Worm (Caenorhabditis elegans): ENCODE data around the gene C49F5.13.
"Not testable (repeated sequence)": the region's sequence is repeated elsewhere in the genome, so short reads cannot be mapped to it uniquely, and the experiment has no call there.

Gene C49F5.13

ce11 chrX:11961103-11961502 lies at the start of gene C49F5.13:
Gene C49F5.13 (plus strand): TSS chrX:11961403.
- TF ChIP-seq sox-2 (GFP tag; IDR thresholded peaks at IDR 0.05); odd-2 (tag; optimal IDR thresholded peaks at IDR 0.05); npax-4 (tag; optimal IDR thresholded peaks at IDR 0.05): not testable (repeated sequence)

DNA sequence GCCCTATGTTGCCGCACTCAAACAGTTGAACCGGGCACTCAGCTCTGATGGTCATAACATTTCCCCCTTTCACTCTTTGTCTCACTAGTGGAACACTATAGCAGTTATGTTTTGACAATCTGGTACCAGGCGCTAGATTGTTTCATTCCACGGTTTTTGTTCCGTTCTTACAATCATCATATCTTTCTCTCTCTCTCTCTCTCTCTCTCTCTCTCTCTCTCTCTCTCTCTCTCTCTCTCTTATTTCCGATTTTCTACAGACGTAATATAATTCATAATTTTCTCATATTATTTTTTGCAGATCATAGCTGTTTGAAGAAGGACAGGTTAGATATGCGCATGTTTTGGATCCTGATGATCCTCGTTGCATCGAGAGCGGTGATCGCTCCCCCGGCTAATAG lies 47.4 kb upstream of the C49F5.13 start, which contains the start of gene Y62H9A.12:
Gene Y62H9A.12, plus strand, starts transcription at position 301 of the 400 bp plus-strand sequence.
- no peak for TF ChIP-seq rnt-1 (tag; optimal IDR thresholded peaks at IDR 0.05)
- no peak for TF ChIP-seq ets-4 (tag; optimal IDR thresholded peaks at IDR 0.05)
- no peak for TF ChIP-seq hlh-30 (tag; optimal IDR thresholded peaks at IDR 0.05; ENCODE audit: insufficient read depth)
- no peak for TF ChIP-seq tbx-7 (tag; optimal IDR thresholded peaks at IDR 0.05)
- no peak for TF ChIP-seq ceh-48 (tag; optimal IDR thresholded peaks at IDR 0.05)
- no peak for TF ChIP-seq hlh-6 (tag; optimal IDR thresholded peaks at IDR 0.05)
- no peak for TF ChIP-seq ceh-6 (GFP tag; optimal IDR thresholded peaks at IDR 0.05)

ce11 chrX:11916705-11917104 lies 44.5 kb upstream of the C49F5.13 start, which contains the start of gene Y62H9A.13:
Gene Y62H9A.13 (plus strand): TSS chrX:11917005.
- no peak for TF ChIP-seq rnt-1 (tag; optimal IDR thresholded peaks at IDR 0.05)
- no peak for TF ChIP-seq Y22D7AL.16 (tag; optimal IDR thresholded peaks at IDR 0.05)
- no peak for TF ChIP-seq pag-3 (tag; optimal IDR thresholded peaks at IDR 0.05; ENCODE audit: borderline replicate concordance)
- no peak for TF ChIP-seq ahr-1 (tag; optimal IDR thresholded peaks at IDR 0.05)
- TF ChIP-seq dmd-4 (tag; optimal IDR thresholded peaks at IDR 0.05; ENCODE audit: borderline replicate concordance), result no peak
- no peak for TF ChIP-seq ceh-6 (GFP tag; optimal IDR thresholded peaks at IDR 0.05)

- TF ChIP-seq ref-2 (tag; optimal IDR thresholded peaks at IDR 0.05) (no peak), elt-2 (tag; optimal IDR thresholded peaks at IDR 0.05) (no peak), ttx-3 (tag; optimal IDR thresholded peaks at IDR 0.05) (no peak), lin-11 (tag; optimal IDR thresholded peaks at IDR 0.05) (no peak)
Measured at ce11 chrX:11917994-11918393, 43.2 kb upstream of the C49F5.13 start, which contains the start of gene Y62H9A.16. Gene Y62H9A.16 (plus strand): TSS chrX:11918294.

- TF ChIP-seq unc-86 (tag; optimal IDR thresholded peaks at IDR 0.05) (no peak), fax-1 (tag; optimal IDR thresholded peaks at IDR 0.05) (no peak), pag-3 (tag; optimal IDR thresholded peaks at IDR 0.05; ENCODE audit: borderline replicate concordance) (no peak), zip-5 (tag; optimal IDR thresholded peaks at IDR 0.05) (no peak), hlh-15 (tag; optimal IDR thresholded peaks at IDR 0.05) (no peak), unc-3 (GFP tag; conservative IDR thresholded peaks at IDR 0.05) (no peak), unc-3 (tag; optimal IDR thresholded peaks at IDR 0.05) (no peak), odd-2 (tag; optimal IDR thresholded peaks at IDR 0.05) (no peak), sdc-2 (tag; optimal IDR thresholded peaks at IDR 0.05) (no peak), hlh-13 (GFP tag; optimal IDR thresholded peaks at IDR 0.05) (no peak), fkh-10 (GFP tag; optimal IDR thresholded peaks at IDR 0.05) (no peak), pros-1 (tag; optimal IDR thresholded peaks at IDR 0.05) (no peak), Y22D7AL.16 (tag; optimal IDR thresholded peaks at IDR 0.05) (no peak), syd-9 (tag; optimal IDR thresholded peaks at IDR 0.05) (no peak), ceh-34 (tag; optimal IDR thresholded peaks at IDR 0.05) (no peak), nfya-1 (tag; optimal IDR thresholded peaks at IDR 0.05) (no peak), ceh-6 (GFP tag; optimal IDR thresholded peaks at IDR 0.05) (no peak), pat-9 (tag; optimal IDR thresholded peaks at IDR 0.05) (no peak), elt-4 (tag; optimal IDR thresholded peaks at IDR 0.05) (no peak), sox-2 (GFP tag; IDR thresholded peaks at IDR 0.05) (no peak), eyg-1 (tag; optimal IDR thresholded peaks at IDR 0.05) (no peak)
Measured at ce11 chrX:11920723-11921283, 40.4 kb upstream of the C49F5.13 start, which contains the start of gene Y62H9A.14. Gene Y62H9A.14 (plus strand): TSS chrX:11921233.

All from whole organism, late embryonic.